Fruit fly (Drosophila melanogaster) whole organism: ENCODE measurements around the gene skl.

ENCODE experiments used
- CG8478 ChIP-seq: fragments of >200 bp; optimal IDR thresholded peaks from 2 replicates; lab custom pipeline; 2018; ENCODE audit warnings: inconsistent platforms
- Dll ChIP-seq: fragments of >200 bp; optimal IDR thresholded peaks from 2 replicates; lab custom pipeline; 2017
- EcR ChIP-seq, 2 experiments: fragments of >200 bp; optimal IDR thresholded peaks; 2 replicates each; lab custom pipeline; 2017; ENCODE audit warnings: missing biosample characterization in 2 of 2, missing genetic modification characterization in 2 of 2, missing genetic modification reagents in 2 of 2
- pan ChIP-seq: fragments of >200 bp; optimal IDR thresholded peaks from 2 replicates; lab custom pipeline; 2017
- psq ChIP-seq: fragments of >200 bp; optimal IDR thresholded peaks from 2 replicates; lab custom pipeline; 2017
- usp ChIP-seq: fragments of >200 bp; optimal IDR thresholded peaks from 2 replicates; lab custom pipeline; 2017; ENCODE audit warnings: missing biosample characterization, missing genetic modification characterization, mixed read lengths

The skl gene

DNA sequence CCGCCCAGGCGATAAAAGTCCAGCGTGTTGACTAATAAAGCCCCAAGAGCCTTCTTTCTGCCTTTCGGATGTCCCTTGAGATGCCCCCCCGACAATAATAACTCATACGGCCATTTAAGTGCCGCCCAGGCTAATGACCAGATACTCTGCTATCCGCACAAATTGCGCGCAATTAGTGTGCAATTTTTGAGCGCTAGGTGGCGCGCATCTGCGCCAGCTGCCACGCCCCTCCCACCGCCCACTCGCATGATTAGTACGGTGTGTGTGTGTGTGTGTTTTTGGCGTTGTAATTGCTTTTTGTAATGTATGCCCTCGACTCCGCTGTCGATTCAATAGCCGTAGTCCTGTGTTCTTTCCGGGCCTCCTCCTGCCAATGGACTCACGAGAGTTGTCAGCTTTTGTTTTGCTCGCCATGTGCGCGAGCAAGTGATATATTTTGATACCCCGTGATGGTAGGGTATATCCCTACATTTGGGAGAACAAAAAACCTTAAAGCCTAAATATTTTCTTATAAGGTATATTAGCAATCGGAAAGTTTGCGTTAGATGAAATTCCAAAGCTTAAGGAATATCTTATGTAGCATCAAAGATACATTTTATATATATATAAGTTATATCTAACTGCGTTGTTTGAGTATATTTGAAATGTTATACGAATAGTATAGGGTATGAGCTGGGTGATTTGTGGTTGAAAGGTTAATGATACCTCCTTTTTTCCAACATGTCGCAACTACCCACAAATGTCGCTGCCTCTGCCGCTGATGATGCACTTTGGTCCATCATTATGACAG, 34.0 kb downstream of the skl start:
- TF ChIP-seq pan (lab: Kevin White, UChicago) (no peak), usp (no peak), Dll (lab: Kevin White, UChicago) (no peak), EcR (GFP tag; optimal IDR thresholded peaks at IDR 0.05; lab: Kevin White, UChicago) (no peak), psq (lab: Kevin White, UChicago) (no peak), CG8478 (no peak)

DNA sequence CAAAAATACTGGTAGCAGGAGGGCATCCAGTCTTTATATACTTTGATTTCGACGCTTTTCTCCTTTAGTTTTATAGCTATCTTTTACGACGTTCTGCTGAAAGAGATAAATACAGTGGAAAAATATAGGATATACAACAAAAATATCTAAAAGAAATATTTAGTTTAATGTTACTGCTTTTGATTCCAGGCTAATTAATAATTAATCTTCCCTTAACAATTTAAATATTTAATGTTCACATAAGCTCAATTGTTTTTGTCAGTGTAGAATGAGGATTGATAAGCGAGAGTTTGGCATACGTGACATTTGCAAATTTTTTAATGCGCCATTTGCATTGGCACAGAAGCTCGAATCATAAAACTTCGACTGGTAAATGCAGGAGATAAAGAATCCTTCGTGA, 35.4 kb downstream of the skl start:
- TF ChIP-seq CG8478 = no peak
- no peak for TF ChIP-seq EcR (GFP tag; optimal IDR thresholded peaks at IDR 0.05; lab: Kevin White, UChicago)
- no peak for TF ChIP-seq psq (lab: Kevin White, UChicago)
- no peak for TF ChIP-seq usp
- TF ChIP-seq pan (lab: Kevin White, UChicago) = no peak
- no peak for TF ChIP-seq Dll (lab: Kevin White, UChicago)

DNA sequence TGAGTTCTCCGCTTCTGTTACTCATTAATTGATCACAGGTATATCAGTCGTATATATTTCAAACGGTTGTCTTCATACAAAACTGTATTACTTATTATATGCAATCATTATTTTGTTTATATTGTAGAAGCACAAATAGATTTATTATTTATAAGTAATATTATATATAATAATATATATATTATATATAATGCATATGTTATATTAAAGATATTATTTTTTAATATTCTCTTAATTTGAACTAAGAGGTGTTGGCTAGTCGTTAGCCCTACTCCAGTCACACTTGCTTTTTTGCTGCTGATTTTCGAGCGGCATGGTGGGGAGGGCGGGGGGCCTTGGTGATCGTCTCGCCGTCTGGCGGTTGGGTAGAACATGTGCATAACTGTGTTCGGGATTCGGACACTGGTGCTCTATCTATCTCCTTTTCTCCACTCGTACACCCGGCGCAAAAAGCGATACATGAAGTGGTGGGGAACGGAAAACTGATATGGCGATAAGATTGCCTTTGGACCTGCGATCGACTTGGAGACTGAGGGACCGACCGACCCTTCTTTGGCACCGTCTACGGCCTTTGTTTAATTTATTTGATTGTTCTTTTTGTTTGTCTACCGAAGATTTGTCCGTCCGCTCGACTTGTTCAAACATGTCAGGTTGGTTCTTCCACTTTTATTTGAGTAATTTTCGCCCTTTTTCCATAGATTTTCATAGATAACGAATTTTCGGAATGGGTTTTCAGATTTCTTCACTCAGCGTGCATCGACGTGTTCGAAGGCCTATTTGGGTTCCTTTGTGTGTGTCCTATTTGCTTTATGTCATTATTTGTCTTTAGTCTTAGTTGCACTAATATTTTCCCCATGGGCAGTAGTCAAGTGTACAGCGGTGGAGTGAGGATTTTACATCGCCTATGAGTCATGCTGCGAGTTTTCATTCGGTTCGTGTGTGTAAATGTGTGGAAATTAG, 36.8 kb downstream of the skl start:
- TF ChIP-seq EcR (GFP tag; optimal IDR thresholded peaks at IDR 0.05; lab: Kevin White, UChicago) (no peak), pan (lab: Kevin White, UChicago) (peak; percentile 85), CG8478 (no peak)

DNA sequence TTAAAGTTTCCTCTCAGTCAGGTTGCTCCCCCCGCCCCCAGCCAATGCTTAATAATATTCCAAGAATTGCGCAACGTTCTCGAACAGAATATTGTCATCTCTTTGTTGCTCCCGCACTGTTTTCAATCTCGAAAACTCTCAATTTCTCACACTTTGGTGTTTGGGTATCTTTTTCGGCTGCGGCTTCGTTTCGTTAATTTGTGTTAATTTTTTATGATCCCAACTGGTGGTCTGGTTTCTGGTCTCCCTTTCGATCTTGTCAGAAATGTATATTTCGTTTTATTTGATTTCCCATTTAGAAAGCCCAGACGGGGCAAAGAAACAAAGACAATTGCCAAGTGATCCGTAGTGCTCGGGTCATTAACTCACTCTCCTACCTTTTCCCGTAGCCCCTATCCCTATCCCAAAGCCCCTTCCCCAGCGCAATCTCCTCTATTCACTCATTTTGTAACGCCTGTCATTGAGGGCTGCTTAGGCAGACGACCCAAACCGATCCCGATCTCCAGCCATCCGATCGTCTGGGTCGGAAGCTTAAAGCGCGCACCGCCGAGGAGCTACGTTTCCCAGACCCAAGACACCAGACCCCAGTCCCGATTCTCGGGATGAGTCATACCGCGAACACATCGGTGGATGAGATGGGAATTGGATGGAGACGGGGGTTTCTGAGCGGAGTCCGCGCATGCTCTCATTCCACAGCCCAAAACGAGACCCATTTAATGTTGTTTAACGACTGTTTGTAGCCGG, 37.7 kb downstream of the skl start:
- no peak for TF ChIP-seq usp
- no peak for TF ChIP-seq Dll (lab: Kevin White, UChicago)
- no peak for TF ChIP-seq pan (lab: Kevin White, UChicago)
- TF ChIP-seq psq (lab: Kevin White, UChicago) = no peak
- no peak for TF ChIP-seq CG8478
- no peak for TF ChIP-seq EcR (GFP tag; optimal IDR thresholded peaks at IDR 0.05; lab: Kevin White, UChicago)

DNA sequence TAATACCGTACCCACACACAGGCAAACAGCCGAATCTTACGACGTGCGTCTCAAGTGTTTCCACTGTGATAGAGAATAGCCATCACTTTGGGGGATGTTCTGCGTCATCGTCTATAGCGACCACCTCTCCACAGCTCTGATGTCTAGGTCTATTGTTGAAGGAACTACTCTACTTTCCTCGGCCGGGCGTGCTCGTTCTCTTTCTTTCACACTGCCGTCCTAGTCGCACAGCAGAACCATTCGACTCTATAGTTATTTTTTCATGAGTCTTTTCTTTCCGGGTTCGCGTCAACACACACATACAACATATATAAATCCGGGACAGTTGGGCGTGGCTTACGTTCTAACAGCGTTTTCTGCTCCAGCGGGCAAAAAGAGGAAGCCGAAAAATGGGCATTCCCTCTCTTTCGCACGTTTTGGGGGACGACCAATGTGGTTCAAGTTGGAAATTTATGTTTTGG, 39.7 kb downstream of the skl start:
- no peak for TF ChIP-seq EcR (GFP tag; optimal IDR thresholded peaks at IDR 0.05; lab: Kevin White, UChicago)
- TF ChIP-seq psq (lab: Kevin White, UChicago) = no peak
- TF ChIP-seq usp = no peak
- TF ChIP-seq pan (lab: Kevin White, UChicago) = no peak
- TF ChIP-seq Dll (lab: Kevin White, UChicago) = no peak
- TF ChIP-seq CG8478 = no peak

DNA sequence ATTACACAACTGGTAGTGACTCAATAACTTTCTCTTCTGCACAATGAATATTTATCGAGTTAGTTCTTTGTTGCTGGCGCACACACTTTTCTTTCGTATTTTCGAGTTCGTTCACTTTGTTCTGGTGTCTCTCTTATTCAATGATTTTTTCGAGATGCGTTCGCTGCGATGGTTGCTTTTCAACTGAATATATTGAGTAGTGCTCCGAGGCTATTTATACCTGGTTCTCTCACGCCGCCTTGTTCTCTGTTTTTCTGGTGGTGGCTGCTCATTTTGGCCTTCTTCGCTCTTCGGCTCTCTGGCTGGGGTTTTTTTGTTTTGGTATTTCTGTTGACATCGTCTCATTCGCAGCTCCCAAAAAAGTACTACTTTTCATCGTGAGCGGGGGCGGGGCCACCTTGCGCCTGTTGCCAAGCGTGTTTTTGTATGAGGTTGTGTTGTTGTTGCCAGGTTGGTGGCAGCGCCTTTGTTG, 41.4 kb downstream of the skl start, which contains the start of gene rpr:
Gene rpr, minus strand, starts transcription at position 172 of the 472 bp plus-strand sequence.
- TF ChIP-seq pan (lab: Kevin White, UChicago) = no peak
- no peak for TF ChIP-seq CG8478
- TF ChIP-seq usp = no peak
- peak; percentile 45 for TF ChIP-seq Dll (lab: Kevin White, UChicago)
- peak in 1 of 2 experiments; percentile 83 for TF ChIP-seq EcR (GFP tag; optimal IDR thresholded peaks at IDR 0.05; lab: Kevin White, UChicago)
- TF ChIP-seq psq (lab: Kevin White, UChicago) = no peak
